Worm (Caenorhabditis elegans) whole organism, L2 larva: Measurements from ENCODE around the gene C41A3.2.

Experiments used
- fos-1 ChIP-seq: fragments of 150-350 bp; optimal IDR thresholded peaks from 2 replicates; lab custom pipeline; 2014; ENCODE audit warnings: missing biosample characterization, missing genetic modification characterization
- nhr-237 ChIP-seq: fragments of 150-350 bp; optimal IDR thresholded peaks from 2 replicates; lab custom pipeline; 2014; ENCODE audit warnings: missing biosample characterization, missing genetic modification characterization
- nhr-77 ChIP-seq: fragments of 150-350 bp; optimal IDR thresholded peaks from 2 replicates; lab custom pipeline; 2014; ENCODE audit warnings: missing biosample characterization, missing genetic modification characterization
- skn-1 ChIP-seq: sonication (generic microtip); optimal IDR thresholded peaks from 2 replicates; lab custom pipeline; 2017; ENCODE audit warnings: missing biosample characterization, missing genetic modification characterization
- unc-55 ChIP-seq: fragments of 150-350 bp; sonication (generic microtip); optimal IDR thresholded peaks from 3 replicates; lab custom pipeline; 2014; ENCODE audit warnings: missing biosample characterization, missing genetic modification reagents, missing genetic modification characterization

DNA sequence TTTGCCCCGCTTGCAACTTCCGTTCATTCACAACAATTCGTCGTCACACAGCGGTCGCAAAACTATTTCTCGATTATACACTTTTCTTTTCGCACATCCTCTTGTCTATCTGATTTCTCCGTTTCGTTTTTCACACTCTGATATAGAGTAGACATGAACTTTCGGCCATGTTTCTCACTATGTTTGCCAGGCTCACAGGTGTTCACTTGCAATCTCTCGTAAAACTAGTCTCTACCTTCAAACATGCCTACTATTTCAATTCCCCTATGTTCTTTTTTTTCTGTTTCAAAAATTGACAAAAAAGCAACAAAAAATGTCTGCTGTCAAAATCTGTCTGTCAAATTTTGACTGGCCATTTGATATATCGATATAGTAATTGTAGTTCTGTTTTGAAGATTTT is 43.0 kb upstream of the C41A3.2 start:
- no peak for TF ChIP-seq unc-55 (GFP tag; lab: Kevin White, UChicago)
- TF ChIP-seq fos-1 (tag; lab: Kevin White, UChicago) = no peak
- TF ChIP-seq nhr-237 (tag; lab: Kevin White, UChicago) = no peak
- TF ChIP-seq nhr-77 (tag; lab: Kevin White, UChicago) = no peak
- TF ChIP-seq skn-1 (tag; lab: Kevin White, UChicago) = no peak
